Worm (Caenorhabditis elegans) whole organism, L3 larva: ENCODE results near the gene C17A2.2.
A peak's percentile ranks its signal among the peaks of the same experiment; 100 is the strongest.

Source experiments
- R02D3.7 ChIP-seq: fragments of 150-350 bp; optimal IDR thresholded peaks from 2 replicates; lab custom pipeline; 2014; ENCODE audit warnings: missing biosample characterization, missing genetic modification characterization
- aly-2 ChIP-seq: fragments of 150-350 bp; optimal IDR thresholded peaks from 2 replicates; lab custom pipeline; 2014; ENCODE audit warnings: missing biosample characterization, missing genetic modification characterization
- ceh-16 ChIP-seq: sonication (generic microtip); optimal IDR thresholded peaks from 2 replicates; lab custom pipeline; 2017; ENCODE audit warnings: missing biosample characterization, missing genetic modification characterization
- ceh-28 ChIP-seq: fragments of 150-350 bp; optimal IDR thresholded peaks from 2 replicates; lab custom pipeline; 2014; ENCODE audit warnings: missing biosample characterization, missing genetic modification reagents, missing genetic modification characterization
- ceh-82 ChIP-seq: fragments of 150-350 bp; optimal IDR thresholded peaks from 2 replicates; lab custom pipeline; 2014; ENCODE audit warnings: missing biosample characterization, missing genetic modification characterization
- egl-27 ChIP-seq: sonication (generic microtip); optimal IDR thresholded peaks from 4 replicates; lab custom pipeline; 2017; ENCODE audit warnings: missing biosample characterization, missing genetic modification reagents, missing genetic modification characterization
- egl-5 ChIP-seq: fragments of 150-350 bp; optimal IDR thresholded peaks from 2 replicates; lab custom pipeline; 2017; ENCODE audit warnings: missing biosample characterization, missing genetic modification reagents, missing genetic modification characterization, inconsistent platforms
- elt-1 ChIP-seq: fragments of 150-350 bp; optimal IDR thresholded peaks from 2 replicates; lab custom pipeline; 2014; ENCODE audit warnings: missing biosample characterization, missing genetic modification characterization
- elt-2 ChIP-seq: sonication (generic microtip); optimal IDR thresholded peaks from 2 replicates; lab custom pipeline; 2016; ENCODE audit warnings: missing genetic modification reagents, mild to moderate bottlenecking, missing genetic modification characterization, missing compliant biosample characterization
- elt-3 ChIP-seq, 3 experiments: fragments of 150-350 bp in 1 of 3; sonication (generic microtip) in 2 of 3; optimal IDR thresholded peaks; 2 replicates in 2 of 3; 4 replicates in 1 of 3; lab custom pipeline; 2014 to 2017; ENCODE audit warnings: missing biosample characterization in 3 of 3, missing genetic modification characterization in 3 of 3
- eor-1 ChIP-seq, 2 experiments: fragments of 150-350 bp; optimal IDR thresholded peaks; 2 replicates each; lab custom pipeline; 2014 to 2018; ENCODE audit warnings: missing biosample characterization in 2 of 2, missing genetic modification characterization in 2 of 2
- fkh-10 ChIP-seq: sonication (generic microtip); optimal IDR thresholded peaks from 2 replicates; lab custom pipeline; 2017; ENCODE audit warnings: missing biosample characterization, missing genetic modification reagents, missing genetic modification characterization
- fkh-2 ChIP-seq: fragments of 150-350 bp; optimal IDR thresholded peaks from 2 replicates; lab custom pipeline; 2014; ENCODE audit warnings: missing biosample characterization, missing genetic modification reagents, missing genetic modification characterization
- hmg-11 ChIP-seq: sonication (generic microtip); optimal IDR thresholded peaks from 2 replicates; lab custom pipeline; 2016; ENCODE audit warnings: missing genetic modification characterization, missing compliant biosample characterization
- lin-15B ChIP-seq: fragments of 150-350 bp; optimal IDR thresholded peaks from 2 replicates; lab custom pipeline; 2014; ENCODE audit warnings: missing biosample characterization, missing genetic modification characterization
- lin-39 ChIP-seq: fragments of 150-350 bp; optimal IDR thresholded peaks from 2 replicates; lab custom pipeline; 2018; ENCODE audit warnings: missing biosample characterization, missing genetic modification reagents, missing genetic modification characterization
- lsy-12 ChIP-seq: sonication (generic microtip); optimal IDR thresholded peaks from 2 replicates; lab custom pipeline; 2016; ENCODE audit warnings: mild to moderate bottlenecking, missing genetic modification characterization, missing compliant biosample characterization
- mdl-1 ChIP-seq: fragments of 150-350 bp; optimal IDR thresholded peaks from 2 replicates; lab custom pipeline; 2014; ENCODE audit warnings: missing biosample characterization, missing genetic modification characterization
- mml-1 ChIP-seq: fragments of 150-350 bp; sonication (generic microtip); optimal IDR thresholded peaks from 3 replicates; lab custom pipeline; 2014; ENCODE audit warnings: missing biosample characterization, missing genetic modification characterization
- nfya-1 ChIP-seq: sonication (generic microtip); optimal IDR thresholded peaks from 2 replicates; lab custom pipeline; 2017; ENCODE audit warnings: missing genetic modification characterization, mild to moderate bottlenecking, missing compliant biosample characterization, antibody characterized with exemption, moderate library complexity; ENCODE audit not compliant: insufficient read depth
- nhr-11 ChIP-seq: fragments of 150-350 bp; optimal IDR thresholded peaks from 2 replicates; lab custom pipeline; 2014; ENCODE audit warnings: missing biosample characterization, missing genetic modification characterization
- nhr-12 ChIP-seq: fragments of 150-350 bp; optimal IDR thresholded peaks from 2 replicates; lab custom pipeline; 2014; ENCODE audit warnings: missing biosample characterization, missing genetic modification characterization
- nhr-23 ChIP-seq: fragments of 150-350 bp; optimal IDR thresholded peaks from 2 replicates; lab custom pipeline; 2014; ENCODE audit warnings: missing biosample characterization, missing genetic modification reagents, missing genetic modification characterization
- nhr-237 ChIP-seq: fragments of 150-350 bp; optimal IDR thresholded peaks from 2 replicates; lab custom pipeline; 2014; ENCODE audit warnings: missing biosample characterization, missing genetic modification characterization
- nhr-25 ChIP-seq: sonication (generic microtip); optimal IDR thresholded peaks from 2 replicates; lab custom pipeline; 2017; ENCODE audit warnings: missing biosample characterization, missing genetic modification characterization
- nhr-28 ChIP-seq: fragments of 150-350 bp; optimal IDR thresholded peaks from 2 replicates; lab custom pipeline; 2014; ENCODE audit warnings: missing biosample characterization, missing genetic modification characterization
- nhr-43 ChIP-seq: sonication (generic microtip); optimal IDR thresholded peaks from 2 replicates; lab custom pipeline; 2016; ENCODE audit warnings: mild to moderate bottlenecking, missing genetic modification characterization, missing compliant biosample characterization; ENCODE audit not compliant: poor library complexity, severe bottlenecking
- nhr-67 ChIP-seq: fragments of 150-350 bp; optimal IDR thresholded peaks from 2 replicates; lab custom pipeline; 2014; ENCODE audit warnings: missing biosample characterization, missing genetic modification characterization
- nhr-76 ChIP-seq: fragments of 150-350 bp; sonication (generic microtip); optimal IDR thresholded peaks from 5 replicates; lab custom pipeline; 2014; ENCODE audit warnings: missing biosample characterization, missing genetic modification characterization
- nhr-77 ChIP-seq: fragments of 150-350 bp; optimal IDR thresholded peaks from 2 replicates; lab custom pipeline; 2014; ENCODE audit warnings: missing biosample characterization, missing genetic modification characterization
- pha-4 ChIP-seq: fragments of 150-350 bp; optimal IDR thresholded peaks from 2 replicates; lab custom pipeline; 2014; ENCODE audit warnings: missing biosample characterization, missing genetic modification reagents, missing genetic modification characterization
- pqm-1 ChIP-seq: fragments of 150-350 bp; optimal IDR thresholded peaks from 2 replicates; lab custom pipeline; 2017; ENCODE audit warnings: missing biosample characterization, missing genetic modification characterization, inconsistent platforms
- sea-2 ChIP-seq: fragments of 150-350 bp; sonication (generic microtip); optimal IDR thresholded peaks from 4 replicates; lab custom pipeline; 2014; ENCODE audit warnings: missing biosample characterization, missing genetic modification reagents, missing genetic modification characterization
- skn-1 ChIP-seq: fragments of 150-350 bp; optimal IDR thresholded peaks from 2 replicates; lab custom pipeline; 2014; ENCODE audit warnings: missing biosample characterization, missing genetic modification characterization
- snpc-4 ChIP-seq: fragments of 150-350 bp; optimal IDR thresholded peaks from 2 replicates; lab custom pipeline; 2014; ENCODE audit warnings: missing biosample characterization, missing genetic modification characterization
- unc-39 ChIP-seq: sonication (generic microtip); optimal IDR thresholded peaks from 4 replicates; lab custom pipeline; 2017; ENCODE audit warnings: missing biosample characterization, missing genetic modification characterization
- zag-1 ChIP-seq: fragments of 150-350 bp; optimal IDR thresholded peaks from 2 replicates; lab custom pipeline; 2014; ENCODE audit warnings: missing biosample characterization, missing genetic modification characterization

Gene C17A2.2

ce11 chrII:3808104-3808503 is 38.0 kb upstream of the C17A2.2 start, which contains the start of gene F54D10.5 (continued):
- TF ChIP-seq pha-4 (tag; lab: Kevin White, UChicago) (no peak), mdl-1 (tag; lab: Kevin White, UChicago) (no peak), lsy-12 (tag; lab: Kevin White, UChicago) (no peak), ceh-16 (tag; lab: Kevin White, UChicago) (no peak), nfya-1 (tag; lab: Kevin White, UChicago) (peak; percentile 89), egl-5 (tag; lab: Kevin White, UChicago) (peak; percentile 30), ceh-82 (tag; lab: Kevin White, UChicago) (no peak), zag-1 (tag; lab: Kevin White, UChicago) (no peak), nhr-28 (tag; lab: Kevin White, UChicago) (no peak), R02D3.7 (tag; lab: Kevin White, UChicago) (peak; percentile 99), nhr-77 (tag; lab: Kevin White, UChicago) (no peak), sea-2 (no peak), nhr-25 (tag; lab: Kevin White, UChicago) (peak; percentile 4), unc-39 (tag; lab: Kevin White, UChicago) (no peak)
- TF ChIP-seq, all 47 proteins: peak for 11

ce11 chrII:3808643-3809042 is 37.5 kb upstream of the C17A2.2 start:
- TF ChIP-seq nhr-237 (no peak), nhr-67 (no peak), nhr-76 (tag; lab: Kevin White, UChicago) (no peak), elt-3 (tag; optimal IDR thresholded peaks at IDR 0.05; lab: Kevin White, UChicago) (no peak), nhr-43 (tag; lab: Kevin White, UChicago) (no peak), fkh-2 (tag; lab: Kevin White, UChicago) (no peak), skn-1 (tag; lab: Kevin White, UChicago) (no peak), nfya-1 (tag; lab: Kevin White, UChicago) (no peak), ceh-28 (tag; lab: Kevin White, UChicago) (no peak), fkh-10 (no peak), aly-2 (no peak), egl-27 (tag; lab: Kevin White, UChicago) (no peak)
- TF ChIP-seq, all 47 proteins: peak for 0

DNA sequence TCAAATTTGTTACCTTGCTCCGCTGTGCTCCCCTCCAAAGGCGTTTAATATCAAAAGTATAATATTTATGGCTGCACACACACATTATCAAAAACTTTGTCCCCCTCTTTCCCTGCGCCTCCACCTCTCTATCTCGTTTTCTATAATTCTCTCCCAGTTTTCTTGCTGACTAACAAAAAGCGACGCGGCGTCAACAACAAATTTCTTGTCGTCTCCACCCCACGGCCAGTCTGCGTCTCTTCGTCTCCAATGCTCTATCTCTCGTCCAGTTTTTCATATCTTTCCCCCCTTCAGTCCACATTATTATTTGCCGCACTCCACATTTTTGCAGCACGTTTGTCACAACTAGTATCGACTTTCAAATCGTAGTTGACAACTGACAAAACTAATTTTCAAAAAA is 35.6 kb upstream of the C17A2.2 start:
- peak; percentile 24 for TF ChIP-seq pqm-1 (tag; lab: Kevin White, UChicago)
- TF ChIP-seq lsy-12 (tag; lab: Kevin White, UChicago) = no peak
- TF ChIP-seq ceh-16 (tag; lab: Kevin White, UChicago) = no peak
- TF ChIP-seq lin-15B (tag; lab: Kevin White, UChicago) = peak; percentile 2
- no peak for TF ChIP-seq eor-1 (tag; optimal IDR thresholded peaks at IDR 0.05; lab: Kevin White, UChicago)
- no peak for TF ChIP-seq nhr-28 (tag; lab: Kevin White, UChicago)
- peak; percentile 78 for TF ChIP-seq elt-2 (tag; lab: Kevin White, UChicago)
- TF ChIP-seq nhr-11 (tag; lab: Kevin White, UChicago) = no peak
- TF ChIP-seq aly-2 = no peak
- no peak for TF ChIP-seq elt-1 (tag; lab: Kevin White, UChicago)
- no peak for TF ChIP-seq nhr-77 (tag; lab: Kevin White, UChicago)
- peak; percentile 73 for TF ChIP-seq lin-39 (tag; lab: Kevin White, UChicago)
- TF ChIP-seq mml-1 (tag; lab: Kevin White, UChicago) = no peak
- peak; percentile 57 for TF ChIP-seq hmg-11
- TF ChIP-seq nfya-1 (tag; lab: Kevin White, UChicago) = peak; percentile 53
- peak; percentile 40 for TF ChIP-seq snpc-4
- peak; percentile 7 for TF ChIP-seq egl-5 (tag; lab: Kevin White, UChicago)
- peak; percentile 75 for TF ChIP-seq pha-4 (tag; lab: Kevin White, UChicago)
- TF ChIP-seq zag-1 (tag; lab: Kevin White, UChicago) = no peak
- peak; percentile 14 for TF ChIP-seq nhr-25 (tag; lab: Kevin White, UChicago)
- no peak for TF ChIP-seq ceh-28 (tag; lab: Kevin White, UChicago)
- TF ChIP-seq nhr-23 (tag; lab: Kevin White, UChicago) = peak; percentile 33
- TF ChIP-seq elt-3 (tag; optimal IDR thresholded peaks at IDR 0.05; lab: Kevin White, UChicago) = no peak
- TF ChIP-seq R02D3.7 (tag; lab: Kevin White, UChicago) = peak; percentile 39
- no peak for TF ChIP-seq nhr-12 (tag; lab: Kevin White, UChicago)
